Fruit fly (Drosophila melanogaster) S2 (cell line): ENCODE measurements around the gene aus.

Experiments
- CG8478 ChIP-seq: fragments of >200 bp; optimal IDR thresholded peaks from 2 replicates; lab custom pipeline; 2018
- CTCF ChIP-seq, 2 experiments: fragments of >200 bp; optimal IDR thresholded peaks; 2 replicates each; lab custom pipeline; 2018

DNA sequence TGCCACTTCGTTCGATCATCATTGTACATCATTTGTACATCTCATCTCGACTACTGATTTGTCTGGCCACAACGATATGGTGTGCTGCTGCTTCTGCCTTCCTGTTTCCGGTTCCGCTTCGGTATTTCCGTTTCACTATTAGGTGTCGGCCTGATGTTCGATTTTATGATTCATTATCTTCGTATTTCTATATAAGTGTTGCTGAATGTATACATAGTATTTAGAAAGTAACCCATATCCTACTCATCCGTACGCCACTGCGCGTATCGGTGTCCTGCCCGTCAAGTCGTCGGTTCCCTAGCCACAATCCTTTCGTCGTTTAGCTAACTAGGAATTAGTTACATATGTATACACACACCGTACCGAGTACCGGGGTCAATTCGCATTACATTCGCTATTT, 30.3 kb downstream of the aus start:
- no peak for TF ChIP-seq CTCF (optimal IDR thresholded peaks at IDR 0.05; lab: Kevin White, UChicago)
- TF ChIP-seq CG8478 (lab: Kevin White, UChicago), result no peak
